Fruit fly (Drosophila melanogaster): ENCODE data around the gene zuc.

- no peak for TF ChIP-seq Hr96 (GFP tag; optimal IDR thresholded peaks at IDR 0.05)
- TF ChIP-seq pad (GFP tag; optimal IDR thresholded peaks at IDR 0.05), result no peak
- no peak for TF ChIP-seq CG1620 (GFP tag; optimal IDR thresholded peaks at IDR 0.05)
- no peak for TF ChIP-seq CG7045 (GFP tag; optimal IDR thresholded peaks at IDR 0.05)
Observed at dm6 chr2L:11973145-11973738, 16.4 kb downstream of the zuc start.
